Fruit fly (Drosophila melanogaster): ENCODE results near the gene dpr4.

dm6 chr3R:11568873-11569450 is 26.2 kb upstream of the dpr4 start, which contains the start of gene Mrp4:
- TF ChIP-seq CG16779 (tag; optimal IDR thresholded peaks at IDR 0.05): peak; percentile 62
- TF ChIP-seq achi (GFP tag; optimal IDR thresholded peaks at IDR 0.05): no peak
- peak; percentile 68 for TF ChIP-seq Eip78C (GFP tag)
- TF ChIP-seq CG15336 (GFP tag; IDR thresholded peaks at IDR 0.05): peak; percentile 80
- peak; percentile 6 for TF ChIP-seq CG8632 (GFP tag; optimal IDR thresholded peaks at IDR 0.05)
- peak; percentile 32 for TF ChIP-seq CG3919 (GFP tag; optimal IDR thresholded peaks at IDR 0.05)
- peak; percentile 70; the same call in 2 of the 3 replicates for TF ChIP-seq eg (GFP tag; IDR thresholded peaks at IDR 0.05)
- peak; percentile 74 for TF ChIP-seq CG9139 (GFP tag; optimal IDR thresholded peaks at IDR 0.05)
- TF ChIP-seq Gug (GFP tag; IDR thresholded peaks at IDR 0.05): no peak
- TF ChIP-seq fkh (GFP tag; optimal IDR thresholded peaks at IDR 0.05): peak; percentile 82
- TF ChIP-seq CG1621 (tag; optimal IDR thresholded peaks at IDR 0.05): no peak
- TF ChIP-seq fd59A (GFP tag; optimal IDR thresholded peaks at IDR 0.05): no peak
- TF ChIP-seq vri (GFP tag; optimal IDR thresholded peaks at IDR 0.05): peak; percentile 78

All from whole organism, prepupa.